Worm (Caenorhabditis elegans): ENCODE measurements around the gene drd-5.

DNA sequence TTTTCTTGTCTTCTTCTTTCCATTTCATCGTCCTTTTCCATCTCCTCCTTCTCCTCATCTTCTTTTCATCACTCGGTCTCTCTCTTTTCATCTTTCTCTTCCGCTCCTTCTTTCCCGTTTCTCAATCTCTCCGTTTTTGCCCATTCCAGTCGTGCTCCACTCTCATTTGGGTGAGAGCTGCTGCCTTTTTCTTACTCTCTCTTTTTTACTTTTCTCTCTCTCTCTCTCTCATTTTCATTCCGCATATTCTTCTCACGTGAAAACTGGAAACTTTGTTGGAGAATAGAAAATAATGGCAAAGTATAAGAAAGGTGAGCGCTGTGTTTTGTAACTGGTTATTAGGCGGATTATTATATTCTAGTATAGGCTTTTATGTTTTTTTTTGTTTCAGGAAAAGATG lies 32.2 kb upstream of the drd-5 start, which contains the start of gene tbc-18:
- TF ChIP-seq mdl-1 (tag; optimal IDR thresholded peaks at IDR 0.05) (no peak), egl-27 (tag; optimal IDR thresholded peaks at IDR 0.05) (no peak), fos-1 (tag; optimal IDR thresholded peaks at IDR 0.05) (no peak), unc-39 (tag; optimal IDR thresholded peaks at IDR 0.05) (no peak), mml-1 (tag; optimal IDR thresholded peaks at IDR 0.05) (no peak), pha-4 (tag; optimal IDR thresholded peaks at IDR 0.05) (no peak), ama-1 (optimal IDR thresholded peaks at IDR 0.05) (no peak), nfya-1 (tag; optimal IDR thresholded peaks at IDR 0.05; ENCODE audit: insufficient read depth) (peak; percentile 82), unc-62 (GFP tag; optimal IDR thresholded peaks at IDR 0.05) (no peak), ceh-28 (tag; optimal IDR thresholded peaks at IDR 0.05) (no peak), ceh-9 (tag; optimal IDR thresholded peaks at IDR 0.05) (no peak)
